Worm (Caenorhabditis elegans): ENCODE results near the gene madd-3.

The madd-3 gene

ce11 chrX:14296559-14296958 lies at the start of gene madd-3:
Gene madd-3, minus strand, starts transcription at chrX:14296659.
- TF ChIP-seq drap-1 (GFP tag; optimal IDR thresholded peaks at IDR 0.05) (no peak), sptf-1 (tag; optimal IDR thresholded peaks at IDR 0.05) (no peak), mep-1 (tag; optimal IDR thresholded peaks at IDR 0.05) (no peak), ztf-11 (tag; optimal IDR thresholded peaks at IDR 0.05) (no peak), sem-2 (GFP tag; optimal IDR thresholded peaks at IDR 0.05) (no peak), snpc-4 (tag; optimal IDR thresholded peaks at IDR 0.05) (no peak), hlh-1 (tag; optimal IDR thresholded peaks at IDR 0.05) (no peak), blmp-1 (tag; optimal IDR thresholded peaks at IDR 0.05) (no peak)

- TF ChIP-seq tbx-8 (GFP tag; optimal IDR thresholded peaks at IDR 0.05) (no peak), blmp-1 (tag; optimal IDR thresholded peaks at IDR 0.05) (no peak), nhr-237 (tag; optimal IDR thresholded peaks at IDR 0.05) (no peak), elt-1 (tag; optimal IDR thresholded peaks at IDR 0.05; ENCODE audit: borderline replicate concordance, insufficient read depth) (no peak), unc-62 (GFP tag; optimal IDR thresholded peaks at IDR 0.05) (no peak), mep-1 (tag; optimal IDR thresholded peaks at IDR 0.05) (no peak)
Measured at ce11 chrX:14340381-14340780, 43.9 kb upstream of the madd-3 start, which contains the start of gene sel-7. Gene sel-7, minus strand, starts transcription at chrX:14340481.

ce11 chrX:14339723-14340122 lies 43.3 kb upstream of the madd-3 start:
- TF ChIP-seq unc-120 (tag; optimal IDR thresholded peaks at IDR 0.05; ENCODE audit: poor library complexity, severe bottlenecking) (no peak), zip-8 (tag; optimal IDR thresholded peaks at IDR 0.05) (no peak), lin-32 (GFP tag; optimal IDR thresholded peaks at IDR 0.05) (no peak), lin-13 (tag; optimal IDR thresholded peaks at IDR 0.05) (no peak), nhr-237 (tag; optimal IDR thresholded peaks at IDR 0.05) (no peak), lsy-2 (tag; optimal IDR thresholded peaks at IDR 0.05) (no peak), tbx-8 (GFP tag; optimal IDR thresholded peaks at IDR 0.05) (no peak), mep-1 (tag; optimal IDR thresholded peaks at IDR 0.05) (no peak), nhr-2 (tag; optimal IDR thresholded peaks at IDR 0.05) (no peak), mls-2 (tag; optimal IDR thresholded peaks at IDR 0.05) (no peak), unc-39 (tag; optimal IDR thresholded peaks at IDR 0.05) (no peak), nhr-28 (tag; optimal IDR thresholded peaks at IDR 0.05) (no peak)

- TF ChIP-seq ceh-43 (GFP tag; optimal IDR thresholded peaks at IDR 0.05) = no peak
- TF ChIP-seq lsy-2 (tag; optimal IDR thresholded peaks at IDR 0.05) = no peak
- no peak for TF ChIP-seq lin-13 (tag; optimal IDR thresholded peaks at IDR 0.05)
- no peak for TF ChIP-seq elt-3 (tag; optimal IDR thresholded peaks at IDR 0.05)
- no peak for TF ChIP-seq nhr-28 (tag; optimal IDR thresholded peaks at IDR 0.05)
- TF ChIP-seq mls-2 (tag; optimal IDR thresholded peaks at IDR 0.05) = no peak
- TF ChIP-seq ham-2 (GFP tag; optimal IDR thresholded peaks at IDR 0.05) = no peak
- no peak for TF ChIP-seq bed-3 (GFP tag; optimal IDR thresholded peaks at IDR 0.05)
- TF ChIP-seq ceh-39 (tag; optimal IDR thresholded peaks at IDR 0.05) = no peak
- TF ChIP-seq ztf-11 (tag; optimal IDR thresholded peaks at IDR 0.05) = no peak
- no peak for TF ChIP-seq mep-1 (tag; optimal IDR thresholded peaks at IDR 0.05)
- TF ChIP-seq M03D4.4 (tag; optimal IDR thresholded peaks at IDR 0.05) = no peak
- no peak for TF ChIP-seq zip-8 (tag; optimal IDR thresholded peaks at IDR 0.05)
- TF ChIP-seq ces-1 (GFP tag; optimal IDR thresholded peaks at IDR 0.05) = no peak
- no peak for TF ChIP-seq nhr-12 (tag; optimal IDR thresholded peaks at IDR 0.05)
Measured at ce11 chrX:14338896-14339295, 42.4 kb upstream of the madd-3 start.

- peak; percentile 49 for TF ChIP-seq M03D4.4 (tag; optimal IDR thresholded peaks at IDR 0.05)
- no peak for TF ChIP-seq zip-8 (tag; optimal IDR thresholded peaks at IDR 0.05)
- TF ChIP-seq sem-2 (GFP tag; optimal IDR thresholded peaks at IDR 0.05) = no peak
- TF ChIP-seq hlh-1 (tag; optimal IDR thresholded peaks at IDR 0.05) = peak; percentile 92
- TF ChIP-seq flh-1 (GFP tag; optimal IDR thresholded peaks at IDR 0.05) = no peak
- no peak for TF ChIP-seq elt-1 (tag; optimal IDR thresholded peaks at IDR 0.05; ENCODE audit: borderline replicate concordance, insufficient read depth)
- no peak for TF ChIP-seq snpc-4 (tag; optimal IDR thresholded peaks at IDR 0.05)
- no peak for TF ChIP-seq lin-13 (tag; optimal IDR thresholded peaks at IDR 0.05)
- TF ChIP-seq cnd-1 (tag; optimal IDR thresholded peaks at IDR 0.05) = no peak
- TF ChIP-seq drap-1 (GFP tag; optimal IDR thresholded peaks at IDR 0.05) = peak; percentile 6
- TF ChIP-seq unc-120 (tag; optimal IDR thresholded peaks at IDR 0.05; ENCODE audit: poor library complexity, severe bottlenecking) = peak; percentile 19
- TF ChIP-seq mab-5 (tag; optimal IDR thresholded peaks at IDR 0.05) = no peak
- peak; percentile 6 for TF ChIP-seq pha-4 (tag; optimal IDR thresholded peaks at IDR 0.05)
- TF ChIP-seq mls-2 (tag; optimal IDR thresholded peaks at IDR 0.05) = no peak
- TF ChIP-seq nhr-28 (tag; optimal IDR thresholded peaks at IDR 0.05) = no peak
- peak; percentile 31 for TF ChIP-seq sptf-1 (tag; optimal IDR thresholded peaks at IDR 0.05)
Measured at ce11 chrX:14335621-14336020, 39.2 kb upstream of the madd-3 start.
